Fruit fly (Drosophila melanogaster) whole organism, prepupa: ENCODE measurements around the gene CG11779.

Source experiments
- Blimp-1 ChIP-seq: fragments of 200-800 bp; sonication (Bioruptor generic); optimal IDR thresholded peaks from 3 replicates; lab custom pipeline; 2017; ENCODE audit warnings: missing biosample characterization, missing genetic modification characterization, mild to moderate bottlenecking, moderate library complexity, missing genetic modification reagents
- CG10669 ChIP-seq: fragments of 200-800 bp; sonication (Bioruptor generic); optimal IDR thresholded peaks from 3 replicates; lab custom pipeline; 2018; ENCODE audit warnings: missing biosample characterization, mild to moderate bottlenecking, missing genetic modification characterization, moderate library complexity
- CG11762 ChIP-seq: fragments of 200-800 bp; sonication (Bioruptor generic); optimal IDR thresholded peaks from 3 replicates; lab custom pipeline; 2016; ENCODE audit warnings: missing biosample characterization, missing genetic modification characterization; ENCODE audit not compliant: insufficient read depth
- CG11902 ChIP-seq: fragments of 200-800 bp; sonication (Bioruptor generic); optimal IDR thresholded peaks from 3 replicates; lab custom pipeline; 2016; ENCODE audit warnings: missing biosample characterization, missing genetic modification characterization
- CG15336 ChIP-seq: fragments of 200-800 bp; sonication (Bioruptor generic); IDR thresholded peaks from 2 replicates; pipeline ENCODE4 v1.3.6; 2022; ENCODE audit warnings: missing biosample characterization, missing genetic modification characterization
- CG1621 ChIP-seq: fragments of 200-800 bp; sonication (Bioruptor generic); optimal IDR thresholded peaks from 3 replicates; lab custom pipeline; 2018; ENCODE audit warnings: missing biosample characterization, mild to moderate bottlenecking, missing genetic modification characterization
- CG3032 ChIP-seq: fragments of 200-800 bp; optimal IDR thresholded peaks from 2 replicates; lab custom pipeline; 2019; ENCODE audit warnings: missing biosample characterization, mild to moderate bottlenecking, missing genetic modification characterization, moderate library complexity
- CG31627 ChIP-seq: fragments of 200-800 bp; sonication (Bioruptor generic); optimal IDR thresholded peaks from 3 replicates; lab custom pipeline; 2016; ENCODE audit warnings: missing biosample characterization, missing genetic modification characterization
- CG32006 ChIP-seq: fragments of 200-800 bp; sonication (Bioruptor generic); optimal IDR thresholded peaks from 3 replicates; lab custom pipeline; 2017; ENCODE audit warnings: missing biosample characterization, mild to moderate bottlenecking, missing genetic modification characterization
- CG34406 ChIP-seq: fragments of 200-800 bp; sonication (Bioruptor generic); optimal IDR thresholded peaks from 3 replicates; lab custom pipeline; 2016; ENCODE audit warnings: missing biosample characterization, missing genetic modification characterization
- CG3919 ChIP-seq: fragments of 200-800 bp; sonication (Bioruptor generic); optimal IDR thresholded peaks from 3 replicates; lab custom pipeline; 2016; ENCODE audit warnings: missing biosample characterization, missing genetic modification characterization
- CG4318 ChIP-seq: fragments of 200-800 bp; sonication (Bioruptor generic); optimal IDR thresholded peaks from 3 replicates; lab custom pipeline; 2017; ENCODE audit warnings: missing biosample characterization, mild to moderate bottlenecking, missing genetic modification characterization
- CG6163 ChIP-seq: fragments of 200-800 bp; sonication (Bioruptor generic); IDR thresholded peaks from 3 replicates; pipeline ENCODE4 v1.3.6; 2022; ENCODE audit warnings: missing biosample characterization, missing genetic modification characterization
- CG6276 ChIP-seq: fragments of 200-800 bp; sonication (Bioruptor generic); optimal IDR thresholded peaks from 2 replicates; lab custom pipeline; 2017; ENCODE audit warnings: missing biosample characterization, mild to moderate bottlenecking, missing genetic modification characterization
- CG6808 ChIP-seq: fragments of 200-800 bp; sonication (Bioruptor generic); optimal IDR thresholded peaks from 3 replicates; lab custom pipeline; 2017; ENCODE audit warnings: missing biosample characterization, missing genetic modification characterization, mild to moderate bottlenecking, moderate library complexity, missing genetic modification reagents
- CG6854 ChIP-seq: fragments of 200-800 bp; sonication (Bioruptor generic); optimal IDR thresholded peaks from 2 replicates; lab custom pipeline; 2017; ENCODE audit warnings: missing biosample characterization, mild to moderate bottlenecking, missing genetic modification characterization
- CG7368 ChIP-seq: fragments of 200-800 bp; sonication (Bioruptor generic); optimal IDR thresholded peaks from 3 replicates; lab custom pipeline; 2016; ENCODE audit warnings: missing biosample characterization, missing genetic modification characterization
- CG8119 ChIP-seq: fragments of 200-800 bp; sonication (Bioruptor generic); IDR thresholded peaks from 3 replicates; pipeline ENCODE4 v1.3.6; 2022; ENCODE audit warnings: missing biosample characterization, missing genetic modification characterization
- CG8319 ChIP-seq: fragments of 200-800 bp; sonication (Bioruptor generic); optimal IDR thresholded peaks from 3 replicates; lab custom pipeline; 2016; ENCODE audit warnings: missing biosample characterization, missing genetic modification characterization
- CG8632 ChIP-seq: fragments of 200-800 bp; sonication (Bioruptor generic); optimal IDR thresholded peaks from 3 replicates; lab custom pipeline; 2016; ENCODE audit warnings: missing biosample characterization, missing genetic modification characterization
- CG9139 ChIP-seq: fragments of 200-800 bp; sonication (Bioruptor generic); optimal IDR thresholded peaks from 3 replicates; lab custom pipeline; 2017; ENCODE audit warnings: missing biosample characterization, mild to moderate bottlenecking, missing genetic modification characterization
- Eip75B ChIP-seq: fragments of 200-800 bp; sonication (Bioruptor generic); optimal IDR thresholded peaks from 3 replicates; lab custom pipeline; 2016; ENCODE audit warnings: missing biosample characterization, missing genetic modification characterization
- Eip93F ChIP-seq: fragments of 200-800 bp; sonication (Bioruptor generic); optimal IDR thresholded peaks from 2 replicates; lab custom pipeline; 2016; ENCODE audit warnings: missing biosample characterization, mild to moderate bottlenecking, missing genetic modification characterization
- Ets96B ChIP-seq: fragments of 200-800 bp; optimal IDR thresholded peaks from 2 replicates; lab custom pipeline; 2019; ENCODE audit warnings: missing biosample characterization, mild to moderate bottlenecking, missing genetic modification characterization, moderate library complexity
- Gug ChIP-seq: fragments of 200-800 bp; sonication (Bioruptor generic); IDR thresholded peaks from 2 replicates; pipeline ENCODE4 v1.3.6; 2022; ENCODE audit warnings: missing biosample characterization, missing genetic modification characterization
- Hr38 ChIP-seq: sonication (Bioruptor generic); optimal IDR thresholded peaks from 2 replicates; lab custom pipeline; 2016; ENCODE audit warnings: missing biosample characterization, missing genetic modification characterization
- Hr39 ChIP-seq: fragments of 200-800 bp; sonication (Bioruptor generic); optimal IDR thresholded peaks from 2 replicates; lab custom pipeline; 2016; ENCODE audit warnings: missing biosample characterization, missing genetic modification characterization
- Hr4 ChIP-seq: fragments of 200-800 bp; sonication (Bioruptor generic); optimal IDR thresholded peaks from 3 replicates; lab custom pipeline; 2016; ENCODE audit warnings: missing biosample characterization, missing genetic modification characterization
- Met ChIP-seq: fragments of 200-800 bp; sonication (Bioruptor generic); optimal IDR thresholded peaks from 3 replicates; lab custom pipeline; 2016; ENCODE audit warnings: missing biosample characterization, missing genetic modification characterization
- OdsH ChIP-seq: fragments of 200-800 bp; sonication (Bioruptor generic); optimal IDR thresholded peaks from 3 replicates; lab custom pipeline; 2016; ENCODE audit warnings: missing biosample characterization, missing genetic modification characterization
- Sox102F ChIP-seq: fragments of 200-800 bp; sonication (Bioruptor generic); optimal IDR thresholded peaks from 2 replicates; lab custom pipeline; 2016; ENCODE audit warnings: missing biosample characterization, mild to moderate bottlenecking, missing genetic modification characterization
- Sox14 ChIP-seq: fragments of 200-800 bp; sonication (Bioruptor generic); optimal IDR thresholded peaks from 3 replicates; lab custom pipeline; 2016; ENCODE audit warnings: missing biosample characterization, missing genetic modification characterization
- Sox15 ChIP-seq: fragments of 200-800 bp; sonication (Bioruptor generic); optimal IDR thresholded peaks from 3 replicates; lab custom pipeline; 2016; ENCODE audit warnings: missing biosample characterization, missing genetic modification characterization
- acj6 ChIP-seq: fragments of 200-800 bp; sonication (Bioruptor generic); optimal IDR thresholded peaks from 3 replicates; lab custom pipeline; 2016; ENCODE audit warnings: missing biosample characterization, missing genetic modification characterization
- cyc ChIP-seq: fragments of 200-800 bp; sonication (Bioruptor generic); optimal IDR thresholded peaks from 3 replicates; lab custom pipeline; 2016; ENCODE audit warnings: missing biosample characterization, missing genetic modification characterization
- dsx ChIP-seq: fragments of 200-800 bp; optimal IDR thresholded peaks from 3 replicates; lab custom pipeline; 2019; ENCODE audit warnings: missing biosample characterization, mild to moderate bottlenecking, missing genetic modification characterization, moderate library complexity; ENCODE audit not compliant: poor library complexity, severe bottlenecking
- eg ChIP-seq: fragments of 200-800 bp; sonication (Bioruptor generic); IDR thresholded peaks from 3 replicates; pipeline ENCODE4 v1.3.6; 2022; ENCODE audit warnings: missing biosample characterization, missing genetic modification characterization
- fd59A ChIP-seq: fragments of 200-800 bp; sonication (Bioruptor generic); optimal IDR thresholded peaks from 2 replicates; lab custom pipeline; 2017; ENCODE audit warnings: missing biosample characterization, mild to moderate bottlenecking, missing genetic modification characterization, missing genetic modification reagents
- fd85E ChIP-seq: fragments of 200-800 bp; sonication (Bioruptor generic); optimal IDR thresholded peaks from 3 replicates; lab custom pipeline; 2016; ENCODE audit warnings: missing biosample characterization, missing genetic modification characterization
- lz ChIP-seq: fragments of 200-800 bp; sonication (Bioruptor generic); optimal IDR thresholded peaks from 3 replicates; lab custom pipeline; 2016; ENCODE audit warnings: missing biosample characterization, missing genetic modification characterization
- net ChIP-seq: fragments of 200-800 bp; sonication (Bioruptor generic); optimal IDR thresholded peaks from 3 replicates; lab custom pipeline; 2016; ENCODE audit warnings: missing biosample characterization, missing genetic modification characterization
- spab ChIP-seq: fragments of 200-800 bp; sonication (Bioruptor generic); optimal IDR thresholded peaks from 2 replicates; lab custom pipeline; 2017; ENCODE audit warnings: missing biosample characterization, mild to moderate bottlenecking, missing genetic modification characterization, missing genetic modification reagents
- ss ChIP-seq, 2 experiments: fragments of 200-800 bp; sonication (Bioruptor generic); optimal IDR thresholded peaks; 2 replicates in 1 of 2; 3 replicates in 1 of 2; lab custom pipeline; 2017 to 2018; ENCODE audit warnings: mild to moderate bottlenecking in 2 of 2, missing biosample characterization in 2 of 2, missing genetic modification characterization in 2 of 2, moderate library complexity in 1 of 2
- svp ChIP-seq: fragments of 200-800 bp; sonication (Bioruptor generic); peaks from one replicate; lab custom pipeline; 2016; ENCODE audit warnings: missing biosample characterization, missing genetic modification characterization
- vri ChIP-seq: fragments of 200-800 bp; sonication (Bioruptor generic); optimal IDR thresholded peaks from 3 replicates; lab custom pipeline; 2016; ENCODE audit warnings: missing biosample characterization, mild to moderate bottlenecking, missing genetic modification characterization

CG11779 gene

dm6 chr3R:19159778-19160177, at the start of gene CG11779:
TSS of gene CG11779 (minus strand) at chr3R:19159878.
- no peak for TF ChIP-seq CG4318 (GFP tag; lab: Kevin White, UChicago)
- TF ChIP-seq fd85E (GFP tag; lab: Kevin White, UChicago), result no peak
- no peak for TF ChIP-seq lz (GFP tag; lab: Kevin White, UChicago)
- TF ChIP-seq CG32006, result no peak
- TF ChIP-seq CG11762, result no peak
- no peak for TF ChIP-seq CG8632 (GFP tag; lab: Kevin White, UChicago)
- no peak for TF ChIP-seq Hr4
- TF ChIP-seq Hr38 (GFP tag; lab: Kevin White, UChicago), result no peak
- TF ChIP-seq fd59A (GFP tag; lab: Kevin White, UChicago), result no peak
- no peak for TF ChIP-seq OdsH (GFP tag; lab: Kevin White, UChicago)
- TF ChIP-seq acj6 (GFP tag; lab: Kevin White, UChicago), result no peak
- no peak for TF ChIP-seq CG8319 (GFP tag; lab: Kevin White, UChicago)
- no peak for TF ChIP-seq Blimp-1 (GFP tag; lab: Kevin White, UChicago)
- TF ChIP-seq CG9139 (GFP tag; lab: Kevin White, UChicago), result no peak
- TF ChIP-seq Sox102F, result no peak
- no peak for TF ChIP-seq CG11902 (GFP tag; lab: Kevin White, UChicago)
- no peak for TF ChIP-seq eg
- no peak for TF ChIP-seq CG6163 (GFP tag; lab: Robert Waterston, UW)
- TF ChIP-seq net (GFP tag; lab: Kevin White, UChicago), result no peak
- TF ChIP-seq CG6854, result no peak

dm6 chr3R:19190020-19190419, 30.3 kb upstream of the CG11779 start:
- TF ChIP-seq Hr38 (GFP tag; lab: Kevin White, UChicago), result no peak

- TF ChIP-seq CG34406 (GFP tag; lab: Kevin White, UChicago) (peak; percentile 80), ss (GFP tag; optimal IDR thresholded peaks at IDR 0.05; lab: Kevin White, UChicago) (peak in 1 of 2 experiments; percentile 82), CG3919 (GFP tag; lab: Kevin White, UChicago) (peak; percentile 90), Sox15 (peak; percentile 74), Hr4 (peak; percentile 88), Blimp-1 (GFP tag; lab: Kevin White, UChicago) (peak; percentile 78), lz (GFP tag; lab: Kevin White, UChicago) (peak; percentile 84), CG6276 (GFP tag; lab: Kevin White, UChicago) (peak; percentile 77), CG4318 (GFP tag; lab: Kevin White, UChicago) (peak; percentile 80), CG1621 (peak; percentile 68), CG31627 (GFP tag; lab: Kevin White, UChicago) (peak; percentile 88), acj6 (GFP tag; lab: Kevin White, UChicago) (peak; percentile 85), Ets96B (tag; lab: Kevin White, UChicago) (peak; percentile 64), Sox102F (peak; percentile 87), CG32006 (peak; percentile 94), CG3032 (peak; percentile 76), Hr38 (GFP tag; lab: Kevin White, UChicago) (no peak), OdsH (GFP tag; lab: Kevin White, UChicago) (peak; percentile 83), vri (GFP tag; lab: Kevin White, UChicago) (peak; percentile 76), Gug (no peak), fd59A (GFP tag; lab: Kevin White, UChicago) (peak; percentile 86), dsx (GFP tag; lab: Kevin White, UChicago) (peak; percentile 49), eg (peak; percentile 54; the same call in 1 of the 3 replicates), CG8632 (GFP tag; lab: Kevin White, UChicago) (peak; percentile 76), net (GFP tag; lab: Kevin White, UChicago) (peak; percentile 84), CG8119 (GFP tag; lab: Robert Waterston, UW) (peak; percentile 87), spab (peak; percentile 61), CG11902 (GFP tag; lab: Kevin White, UChicago) (peak; percentile 59), CG6854 (peak; percentile 78), CG15336 (peak; percentile 74), Sox14 (peak; percentile 89), CG6808 (GFP tag; lab: Kevin White, UChicago) (peak; percentile 84), Eip75B (GFP tag; lab: Kevin White, UChicago) (peak; percentile 72), Eip93F (GFP tag; lab: Kevin White, UChicago) (no peak), cyc (GFP tag; lab: Kevin White, UChicago) (peak; percentile 77), CG11762 (peak; percentile 66), CG7368 (GFP tag; lab: Kevin White, UChicago) (peak; percentile 73), Hr39 (GFP tag; lab: Kevin White, UChicago) (peak; percentile 84), Met (GFP tag; lab: Kevin White, UChicago) (peak; percentile 89), CG10669 (GFP tag; lab: Kevin White, UChicago) (peak; percentile 84), svp (peak; percentile 83)
Observed at dm6 chr3R:19187717-19188149, 28.1 kb upstream of the CG11779 start.
